Worm (Caenorhabditis elegans) whole organism, L2 larva: ENCODE measurements around the gene mrpl-55.

Experiments
- F13H6.1 ChIP-seq: sonication (generic microtip); optimal IDR thresholded peaks from 2 replicates; lab custom pipeline; 2016; ENCODE audit warnings: missing genetic modification characterization, missing compliant biosample characterization
- aly-2 ChIP-seq: fragments of 150-350 bp; optimal IDR thresholded peaks from 2 replicates; lab custom pipeline; 2014; ENCODE audit warnings: missing biosample characterization, missing genetic modification characterization
- ama-1 ChIP-seq: fragments of 150-350 bp; optimal IDR thresholded peaks from 2 replicates; lab custom pipeline; 2018; ENCODE audit warnings: inconsistent platforms
- elt-1 ChIP-seq: fragments of 150-350 bp; optimal IDR thresholded peaks from 2 replicates; lab custom pipeline; 2014; ENCODE audit warnings: missing biosample characterization, missing genetic modification characterization
- lin-11 ChIP-seq: fragments of 150-350 bp; sonication (generic microtip); optimal IDR thresholded peaks from 2 replicates; lab custom pipeline; 2014; ENCODE audit warnings: missing biosample characterization, missing genetic modification characterization, inconsistent platforms, mixed read lengths
- lin-39 ChIP-seq: fragments of 150-350 bp; optimal IDR thresholded peaks from 2 replicates; lab custom pipeline; 2014; ENCODE audit warnings: missing biosample characterization, missing genetic modification reagents, missing genetic modification characterization
- lsy-2 ChIP-seq, 2 experiments: fragments of 150-350 bp in 1 of 2; sonication (generic microtip) in 1 of 2; optimal IDR thresholded peaks; 2 replicates each; lab custom pipeline; 2014 to 2017; ENCODE audit warnings: missing biosample characterization in 2 of 2, missing genetic modification characterization in 2 of 2
- nhr-11 ChIP-seq: fragments of 150-350 bp; optimal IDR thresholded peaks from 2 replicates; lab custom pipeline; 2014; ENCODE audit warnings: missing biosample characterization, missing genetic modification characterization
- nhr-23 ChIP-seq: fragments of 150-350 bp; optimal IDR thresholded peaks from 2 replicates; lab custom pipeline; 2014; ENCODE audit warnings: missing biosample characterization, missing genetic modification reagents, missing genetic modification characterization
- nhr-237 ChIP-seq: fragments of 150-350 bp; optimal IDR thresholded peaks from 2 replicates; lab custom pipeline; 2014; ENCODE audit warnings: missing biosample characterization, missing genetic modification characterization
- nhr-25 ChIP-seq: fragments of 150-350 bp; sonication (generic microtip); optimal IDR thresholded peaks from 3 replicates; lab custom pipeline; 2014; ENCODE audit warnings: missing biosample characterization, missing genetic modification characterization
- snpc-4 ChIP-seq: fragments of 150-350 bp; optimal IDR thresholded peaks from 2 replicates; lab custom pipeline; 2014; ENCODE audit warnings: missing biosample characterization, missing genetic modification characterization
- unc-39 ChIP-seq: fragments of 150-350 bp; optimal IDR thresholded peaks from 2 replicates; lab custom pipeline; 2014; ENCODE audit warnings: missing biosample characterization, missing genetic modification characterization
- zag-1 ChIP-seq: fragments of 150-350 bp; optimal IDR thresholded peaks from 2 replicates; lab custom pipeline; 2014; ENCODE audit warnings: missing biosample characterization, missing genetic modification characterization

ce11 chrIV:468307-468706 lies 24.5 kb downstream of the mrpl-55 start:
- TF ChIP-seq ama-1 (lab: Kevin White, UChicago), result no peak
- no peak for TF ChIP-seq snpc-4 (tag; lab: Kevin White, UChicago)
- no peak for TF ChIP-seq lin-39 (tag; lab: Kevin White, UChicago)
- no peak for TF ChIP-seq nhr-23 (tag; lab: Kevin White, UChicago)
- TF ChIP-seq elt-1 (tag; lab: Kevin White, UChicago), result no peak
- no peak for TF ChIP-seq nhr-237 (tag; lab: Kevin White, UChicago)
- TF ChIP-seq lin-11 (tag; lab: Kevin White, UChicago), result no peak
- no peak for TF ChIP-seq lsy-2 (tag; optimal IDR thresholded peaks at IDR 0.05; lab: Kevin White, UChicago)
- TF ChIP-seq zag-1 (tag; lab: Kevin White, UChicago), result no peak
- no peak for TF ChIP-seq nhr-11 (tag; lab: Kevin White, UChicago)
- no peak for TF ChIP-seq aly-2 (tag; lab: Kevin White, UChicago)
- no peak for TF ChIP-seq F13H6.1 (tag; lab: Kevin White, UChicago)
- TF ChIP-seq nhr-25 (tag; lab: Kevin White, UChicago), result no peak
- no peak for TF ChIP-seq unc-39 (tag; lab: Kevin White, UChicago)
